Worm (Caenorhabditis elegans) whole organism, L4/young adult: ENCODE results near the gene C44B7.5.

Experiments
- W03F9.2 ChIP-seq: fragments of 150-350 bp; optimal IDR thresholded peaks from 2 replicates; lab custom pipeline; 2014; ENCODE audit warnings: missing biosample characterization, missing genetic modification characterization
- dao-5 ChIP-seq: sonication (generic microtip); optimal IDR thresholded peaks from 2 replicates; lab custom pipeline; 2016; ENCODE audit warnings: missing genotype, missing genetic modification characterization, moderate library complexity, missing compliant biosample characterization
- him-1 ChIP-seq: sonication (generic microtip); optimal IDR thresholded peaks from 2 replicates; lab custom pipeline; 2016; ENCODE audit warnings: missing genotype, missing genetic modification reagents, missing genetic modification characterization, missing compliant biosample characterization

ce11 chrII:6838270-6838878 is 34.0 kb downstream of the C44B7.5 start:
- TF ChIP-seq W03F9.2 (tag; lab: Kevin White, UChicago) (no peak), him-1 (peak; percentile 33), dao-5 (tag; lab: Kevin White, UChicago) (no peak)
